Worm (Caenorhabditis elegans): ENCODE data around the gene F54G2.1.

ce11 chrX:2596605-2597004 lies 67.6 kb downstream of the F54G2.1 start:
- TF ChIP-seq unc-62 (GFP tag; optimal IDR thresholded peaks at IDR 0.05) (no peak), mdl-1 (tag; optimal IDR thresholded peaks at IDR 0.05) (no peak), elt-1 (tag; optimal IDR thresholded peaks at IDR 0.05) (no peak), nhr-11 (tag; optimal IDR thresholded peaks at IDR 0.05) (no peak), nhr-237 (tag; optimal IDR thresholded peaks at IDR 0.05) (no peak)

Measured in whole organism, L2 larva.